Worm (Caenorhabditis elegans): Measurements from ENCODE around the gene C55C3.1.

C55C3.1 gene

ce11 chrIV:5708796-5709195 lies at the start of gene C55C3.1:
TSS of gene C55C3.1 (plus strand) at chrIV:5709096.
- TF ChIP-seq pqm-1 (tag; optimal IDR thresholded peaks at IDR 0.05): no peak

- no peak for TF ChIP-seq spr-3 (GFP tag; optimal IDR thresholded peaks at IDR 0.05)
- peak in 1 of 2 experiments; percentile 8 for TF ChIP-seq hif-1 (tag; optimal IDR thresholded peaks at IDR 0.05)
- peak; percentile 90 for TF ChIP-seq dmd-6 (GFP tag; IDR thresholded peaks at IDR 0.05)
- TF ChIP-seq hmg-1.1 (GFP tag; IDR thresholded peaks at IDR 0.05): 0 out of 2 replicates have a peak, but pooled peaks have one; percentile 13
- peak in 1 of 2 experiments; percentile 53 for TF ChIP-seq unc-62 (GFP tag; optimal IDR thresholded peaks at IDR 0.05 in 1 of 2)
- no peak for TF ChIP-seq unc-62 (tag; optimal IDR thresholded peaks at IDR 0.05)
- peak; percentile 10 for TF ChIP-seq hlh-30 (tag; optimal IDR thresholded peaks at IDR 0.05; ENCODE audit: insufficient read depth)
- TF ChIP-seq F37D6.2 (tag; optimal IDR thresholded peaks at IDR 0.05): no peak
- TF ChIP-seq mes-2 (tag; optimal IDR thresholded peaks at IDR 0.05; ENCODE audit: poor library complexity, severe bottlenecking): peak; percentile 47
- no peak for TF ChIP-seq lin-13 (GFP tag; optimal IDR thresholded peaks at IDR 0.05)
- peak; percentile 80 for TF ChIP-seq nhr-28 (tag; optimal IDR thresholded peaks at IDR 0.05)
- peak; percentile 65 for TF ChIP-seq hlh-11 (tag; optimal IDR thresholded peaks at IDR 0.05)
- peak; percentile 31 for TF ChIP-seq mxl-3 (GFP tag; optimal IDR thresholded peaks at IDR 0.05)
- peak; percentile 82 for TF ChIP-seq lin-1 (GFP tag; IDR thresholded peaks at IDR 0.05)
- TF ChIP-seq daf-16 (GFP tag; optimal IDR thresholded peaks at IDR 0.05): no peak
- TF ChIP-seq daf-16 (tag; optimal IDR thresholded peaks at IDR 0.05): peak; percentile 93
- peak; percentile 84 for TF ChIP-seq pqm-1 (tag; optimal IDR thresholded peaks at IDR 0.05)
- TF ChIP-seq nhr-77 (tag; optimal IDR thresholded peaks at IDR 0.05): peak; percentile 26
- no peak for TF ChIP-seq dmd-9 (GFP tag; IDR thresholded peaks at IDR 0.05)
- TF ChIP-seq aha-1 (tag): peak; percentile 32
- peak; percentile 83 for TF ChIP-seq dve-1 (tag; optimal IDR thresholded peaks at IDR 0.05; ENCODE audit: insufficient read depth)
Observed at ce11 chrIV:5659461-5659860, 49.4 kb upstream of the C55C3.1 start.

ce11 chrIV:5660239-5660638 lies 48.7 kb upstream of the C55C3.1 start, which contains the start of gene skn-1:
TSS of gene skn-1 (minus strand) at chrIV:5660384.
- TF ChIP-seq ceh-28 (tag; optimal IDR thresholded peaks at IDR 0.05) (no peak), daf-16 (GFP tag; optimal IDR thresholded peaks at IDR 0.05) (no peak), daf-16 (tag; optimal IDR thresholded peaks at IDR 0.05) (no peak), ZK546.5 (tag; optimal IDR thresholded peaks at IDR 0.05) (no peak), nhr-41 (GFP tag; IDR thresholded peaks at IDR 0.05) (no peak), nhr-111 (GFP tag; optimal IDR thresholded peaks at IDR 0.05) (no peak), nhr-42 (GFP tag; IDR thresholded peaks at IDR 0.05) (0 out of 2 replicates have a peak, but pooled peaks have one; percentile 14), skn-1 (tag; optimal IDR thresholded peaks at IDR 0.05) (no peak), daf-8 (GFP tag; IDR thresholded peaks at IDR 0.05) (no peak), aha-1 (tag) (no peak), nhr-48 (tag; optimal IDR thresholded peaks at IDR 0.05) (no peak), dmd-9 (GFP tag; IDR thresholded peaks at IDR 0.05) (no peak), php-3 (GFP tag; IDR thresholded peaks at IDR 0.05) (no peak), daf-19 (GFP tag; conservative IDR thresholded peaks at IDR 0.05) (no peak), T26A8.4 (GFP tag; IDR thresholded peaks at IDR 0.05) (0 out of 2 replicates have a peak, but pooled peaks have one; percentile 12), F37D6.2 (tag; optimal IDR thresholded peaks at IDR 0.05) (no peak), duxl-1 (tag; optimal IDR thresholded peaks at IDR 0.05; ENCODE audit: poor library complexity) (peak; percentile 27), ceh-82 (tag; optimal IDR thresholded peaks at IDR 0.05) (no peak), hlh-30 (tag; optimal IDR thresholded peaks at IDR 0.05; ENCODE audit: insufficient read depth) (peak; percentile 9)

- no peak for TF ChIP-seq nhr-11 (tag; optimal IDR thresholded peaks at IDR 0.05)
- peak; percentile 85 for TF ChIP-seq aha-1 (tag)
- peak in 1 of 2 experiments; percentile 72 for TF ChIP-seq unc-62 (GFP tag; optimal IDR thresholded peaks at IDR 0.05 in 1 of 2)
- TF ChIP-seq unc-62 (tag; optimal IDR thresholded peaks at IDR 0.05): no peak
Observed at ce11 chrIV:5662073-5662472, 46.8 kb upstream of the C55C3.1 start.
